Worm (Caenorhabditis elegans): ENCODE data around the gene F35C11.7.

Gene F35C11.7

DNA sequence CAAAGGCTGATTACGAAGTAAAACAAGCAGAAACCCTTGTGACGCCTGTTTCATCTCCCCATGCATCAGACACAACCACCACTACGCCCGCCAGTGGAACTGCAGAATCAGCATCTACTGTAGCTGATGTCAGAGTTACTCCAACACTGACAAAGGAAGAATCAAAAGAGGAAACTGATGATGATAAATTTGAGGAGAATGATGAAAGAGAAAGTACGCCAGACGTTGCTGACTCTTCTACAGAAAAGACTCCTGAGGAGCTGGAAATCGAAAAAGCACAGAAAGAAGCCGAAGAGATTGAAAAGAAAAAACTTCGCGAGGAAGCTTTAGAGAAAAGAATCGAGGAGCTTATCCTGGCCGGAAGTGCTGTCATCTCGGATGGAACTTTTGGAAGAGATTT lies 37.8 kb upstream of the F35C11.7 start:
- TF ChIP-seq ztf-26 (tag; optimal IDR thresholded peaks at IDR 0.05) = no peak
- TF ChIP-seq tbp1 (GFP tag; optimal IDR thresholded peaks at IDR 0.05) = no peak
- TF ChIP-seq egl-44 (GFP tag; IDR thresholded peaks at IDR 0.05) = no peak

DNA sequence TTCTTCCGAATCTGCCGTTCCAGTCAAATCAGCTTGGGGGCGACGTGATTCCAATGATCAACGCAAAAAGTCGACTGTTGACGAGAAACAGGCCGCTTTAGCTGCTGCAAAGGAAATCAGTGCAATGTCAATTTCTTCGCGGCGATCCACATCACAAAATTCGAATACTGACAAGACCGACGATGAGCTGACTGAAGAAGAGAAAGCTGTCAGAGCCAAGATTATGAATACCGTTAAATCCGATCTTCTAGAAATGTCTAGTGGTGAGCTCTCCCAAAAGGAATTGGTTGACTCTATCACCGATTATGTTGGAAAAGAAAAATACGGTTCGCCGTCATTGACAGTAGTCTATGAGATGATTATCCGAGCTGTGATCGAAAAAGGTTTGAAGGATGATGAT lies 35.8 kb upstream of the F35C11.7 start:
- TF ChIP-seq K11D2.4 (GFP tag; IDR thresholded peaks at IDR 0.05) (no peak), snpc-1.1 (tag; optimal IDR thresholded peaks at IDR 0.05; ENCODE audit: insufficient read depth) (no peak), egrh-3 (GFP tag; IDR thresholded peaks at IDR 0.05) (no peak), repo-1 (tag; optimal IDR thresholded peaks at IDR 0.05) (no peak), pbrm-1 (GFP tag; IDR thresholded peaks at IDR 0.05) (no peak), dox-1 (GFP tag; IDR thresholded peaks at IDR 0.05) (no peak), lag-1 (GFP tag; IDR thresholded peaks at IDR 0.05) (no peak), F10E7.11 (tag; optimal IDR thresholded peaks at IDR 0.05) (no peak), nhr-90 (tag; optimal IDR thresholded peaks at IDR 0.05) (no peak), ztf-3 (GFP tag; optimal IDR thresholded peaks at IDR 0.05) (no peak)

DNA sequence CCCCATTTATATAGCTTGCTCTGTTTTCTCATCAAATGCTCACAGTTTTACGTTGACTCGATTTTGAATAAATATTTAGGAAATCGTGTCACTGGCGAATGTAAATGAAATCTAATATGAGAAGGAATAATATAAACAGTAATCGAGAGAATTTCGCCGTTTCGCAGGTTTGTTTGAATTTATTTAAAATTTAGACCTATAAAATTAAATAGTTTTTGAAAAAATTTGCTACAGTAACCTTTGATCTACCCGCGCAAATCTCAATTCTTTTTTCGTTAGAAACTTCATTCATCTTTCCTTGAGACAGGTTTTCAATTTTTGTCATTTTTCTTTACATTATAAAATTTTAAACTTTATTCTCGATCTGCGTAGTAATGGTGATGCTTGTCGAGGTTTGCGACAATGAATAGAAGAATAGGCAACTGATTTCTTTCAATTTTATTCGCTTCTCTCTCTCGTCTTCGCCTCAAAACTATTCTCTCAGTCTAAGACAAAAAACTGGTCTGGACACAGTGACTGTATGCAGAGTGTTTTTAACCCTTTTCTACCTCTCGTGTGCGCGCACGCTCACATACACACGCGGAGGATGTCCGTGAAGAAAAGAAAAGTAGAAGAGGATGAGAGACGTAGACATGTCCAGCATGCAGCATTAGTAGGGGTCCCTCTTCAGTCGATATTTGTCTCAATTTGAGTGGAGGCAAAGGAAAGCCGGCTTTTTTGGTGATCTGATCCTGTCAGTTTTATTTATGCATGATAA lies 33.6 kb upstream of the F35C11.7 start, which contains the start of gene dab-1:
dab-1 (plus strand) TSS at position 78 of the 757 bp plus-strand sequence.
- no peak for TF ChIP-seq akir-1 (GFP tag; optimal IDR thresholded peaks at IDR 0.05)
- peak; percentile 2 for TF ChIP-seq ceh-27 (GFP tag; optimal IDR thresholded peaks at IDR 0.05)
- TF ChIP-seq lsl-1 (GFP tag; optimal IDR thresholded peaks at IDR 0.05) = peak; percentile 72
- TF ChIP-seq sdz-38 (tag; optimal IDR thresholded peaks at IDR 0.05) = no peak
- no peak for TF ChIP-seq hlh-12 (tag; optimal IDR thresholded peaks at IDR 0.05)
- no peak for TF ChIP-seq sea-2 (GFP tag; IDR thresholded peaks at IDR 0.05)
- 0 out of 2 replicates have a peak, but pooled peaks have one; percentile 4 for TF ChIP-seq Y95B8A.8 (GFP tag; IDR thresholded peaks at IDR 0.05)
- TF ChIP-seq aptf-2 (GFP tag; conservative IDR thresholded peaks at IDR 0.05) = no peak
- TF ChIP-seq cebp-2 (GFP tag; IDR thresholded peaks at IDR 0.05) = no peak
- TF ChIP-seq atf-7 (tag; optimal IDR thresholded peaks at IDR 0.05) = no peak
- TF ChIP-seq madf-6 (GFP tag; IDR thresholded peaks at IDR 0.05) = peak; percentile 94
- peak; percentile 43 for TF ChIP-seq lin-54 (GFP tag; optimal IDR thresholded peaks at IDR 0.05)
- TF ChIP-seq F57C9.4 (tag; optimal IDR thresholded peaks at IDR 0.05) = no peak
- TF ChIP-seq efl-1 (GFP tag; optimal IDR thresholded peaks at IDR 0.05) = peak; percentile 88
- TF ChIP-seq C17E4.6 (GFP tag; IDR thresholded peaks at IDR 0.05) = no peak
- TF ChIP-seq F10E7.11 (tag; optimal IDR thresholded peaks at IDR 0.05) = no peak
- TF ChIP-seq F52B5.7 (tag; optimal IDR thresholded peaks at IDR 0.05) = no peak
- no peak for TF ChIP-seq gei-17 (GFP tag; optimal IDR thresholded peaks at IDR 0.05)
- peak; percentile 54 for TF ChIP-seq dpl-1 (GFP tag; optimal IDR thresholded peaks at IDR 0.05)
- TF ChIP-seq xnd-1 (tag; optimal IDR thresholded peaks at IDR 0.05) = peak; percentile 79
- TF ChIP-seq madf-8 (GFP tag; conservative IDR thresholded peaks at IDR 0.05) = peak; percentile 83
- TF ChIP-seq him-1 (tag; optimal IDR thresholded peaks at IDR 0.05) = no peak
- TF ChIP-seq lsy-27 (tag; optimal IDR thresholded peaks at IDR 0.05; ENCODE audit: borderline replicate concordance, insufficient read depth) = no peak
- TF ChIP-seq hmg-1.2 (GFP tag; IDR thresholded peaks at IDR 0.05) = peak; percentile 7; the same call in 1 of the 2 replicates
- TF ChIP-seq F37B4.10 (GFP tag; IDR thresholded peaks at IDR 0.05) = no peak
- peak; percentile 42 for TF ChIP-seq hrde-1 (tag; optimal IDR thresholded peaks at IDR 0.05; ENCODE audit: borderline replicate concordance)
- TF ChIP-seq cebp-1 (GFP tag; IDR thresholded peaks at IDR 0.05) = no peak
- peak; percentile 4 for TF ChIP-seq cebp-1 (tag; optimal IDR thresholded peaks at IDR 0.05)
- no peak for TF ChIP-seq T07F8.4 (tag; optimal IDR thresholded peaks at IDR 0.05)
- peak; percentile 5 for TF ChIP-seq F23B12.7 (tag; optimal IDR thresholded peaks at IDR 0.05; ENCODE audit: insufficient read depth)
- TF ChIP-seq Y67H2A.10 (GFP tag; conservative IDR thresholded peaks at IDR 0.05) = no peak
- no peak for TF ChIP-seq hsf-1 (GFP tag; IDR thresholded peaks at IDR 0.05)
- TF ChIP-seq zim-3 (tag; optimal IDR thresholded peaks at IDR 0.05) = no peak
